Worm (Caenorhabditis elegans) whole organism, young adult: ENCODE measurements around the gene srz-96.

ENCODE experiments used
- ama-1 ChIP-seq, 3 experiments: fragments of 150-350 bp in 1 of 3; sonication (generic microtip) in 2 of 3; optimal IDR thresholded peaks; 2 replicates each; lab custom pipeline; 2014 to 2018; ENCODE audit warnings: missing biosample characterization in 2 of 3, missing genetic modification characterization in 2 of 3, missing genetic modification reagents in 2 of 3
- dpff-1 ChIP-seq: sonication (generic microtip); optimal IDR thresholded peaks from 2 replicates; lab custom pipeline; 2017; ENCODE audit warnings: mild to moderate bottlenecking, missing genetic modification characterization, missing compliant biosample characterization
- ets-4 ChIP-seq: fragments of 200-800 bp; sonication (Bioruptor generic); optimal IDR thresholded peaks from 2 replicates; lab custom pipeline; 2018; ENCODE audit warnings: mild to moderate bottlenecking, missing genetic modification characterization, missing compliant biosample characterization
- lin-35 ChIP-seq, 3 experiments: fragments of 150-350 bp in 2 of 3; sonication (generic microtip) in 1 of 3; optimal IDR thresholded peaks; 2 replicates each; lab custom pipeline; 2014 to 2018; ENCODE audit warnings: missing biosample characterization in 3 of 3, missing genetic modification characterization in 3 of 3, missing genetic modification reagents in 3 of 3
- mel-28 ChIP-seq: sonication (generic microtip); optimal IDR thresholded peaks from 2 replicates; lab custom pipeline; 2016; ENCODE audit warnings: borderline replicate concordance, mild to moderate bottlenecking, missing genetic modification characterization, missing compliant biosample characterization
- nfyb-1 ChIP-seq: fragments of 200-800 bp; sonication (Bioruptor generic); IDR thresholded peaks from 2 replicates; pipeline ENCODE4 v1.3.6; 2022; ENCODE audit warnings: missing genetic modification reagents, missing genetic modification characterization, missing compliant biosample characterization

DNA sequence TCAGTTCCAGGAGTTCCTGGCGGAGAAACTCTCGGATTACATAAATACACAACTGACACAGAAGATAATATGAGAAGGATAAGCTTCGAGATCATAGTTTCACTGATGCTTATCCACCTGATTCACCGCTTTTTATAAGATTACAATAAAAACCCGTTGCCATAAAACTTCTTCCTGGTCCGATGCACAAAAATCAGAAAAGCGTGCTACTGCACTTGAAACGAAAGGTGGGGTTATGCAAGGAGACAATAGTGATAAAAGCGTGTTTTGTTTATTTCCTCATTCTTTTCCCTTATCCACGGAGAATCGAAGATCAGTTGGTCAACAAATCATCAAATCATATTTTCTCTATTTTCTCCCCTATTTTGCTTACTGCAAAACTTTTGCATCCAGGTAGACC is 43.5 kb downstream of the srz-96 start, which contains the start of gene Y68A4B.3:
- TF ChIP-seq nfyb-1 (GFP tag; lab: Robert Waterston, UW) (no peak), ama-1 (optimal IDR thresholded peaks at IDR 0.05; lab: Kevin White, UChicago) (no peak), ama-1 (GFP tag; optimal IDR thresholded peaks at IDR 0.05; lab: Kevin White, UChicago) (no peak), ets-4 (no peak), dpff-1 (no peak), mel-28 (no peak), lin-35 (GFP tag; optimal IDR thresholded peaks at IDR 0.05; lab: Kevin White, UChicago) (no peak)
